Fruit fly (Drosophila melanogaster): ENCODE results near the gene CG9663.

DNA sequence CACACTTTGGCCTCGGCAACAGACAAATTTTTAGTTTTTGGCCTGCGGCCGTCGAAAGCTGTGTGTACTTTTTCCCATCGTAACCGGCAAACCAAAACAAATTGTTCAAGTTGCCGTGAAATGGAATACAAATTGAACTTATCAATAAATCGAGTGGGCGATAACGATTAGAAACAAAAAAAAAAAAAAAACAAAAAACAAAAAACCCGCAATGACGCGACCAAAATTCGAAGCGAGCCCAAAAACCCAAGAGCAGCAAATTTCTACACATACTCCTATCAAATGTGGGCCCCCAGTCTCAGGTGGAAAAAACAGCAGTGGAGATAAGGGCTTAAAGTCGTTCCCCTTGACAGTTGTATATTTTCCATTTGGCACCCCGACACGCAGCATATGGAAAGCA, 4.3 kb upstream of the CG9663 start:
- TF ChIP-seq insv (optimal IDR thresholded peaks at IDR 0.05) (no peak), ttk (optimal IDR thresholded peaks at IDR 0.05) (no peak), psq (optimal IDR thresholded peaks at IDR 0.05) (no peak), Sin3A (optimal IDR thresholded peaks at IDR 0.05) (no peak)
